Fruit fly (Drosophila melanogaster) whole organism, embryonic: ENCODE measurements around the gene Amacr.

Experiments
- Ada2b ChIP-seq: fragments of 200-800 bp; sonication (Bioruptor generic); IDR thresholded peaks from 2 replicates; pipeline ENCODE4 v1.3.6; 2022; ENCODE audit warnings: missing biosample characterization, missing genetic modification characterization
- Blimp-1 ChIP-seq: fragments of 200-800 bp; sonication (Bioruptor generic); optimal IDR thresholded peaks from 3 replicates; lab custom pipeline; 2018; ENCODE audit warnings: missing biosample characterization, missing genetic modification characterization, mild to moderate bottlenecking, moderate library complexity, missing genetic modification reagents
- CG11247 ChIP-seq: fragments of 200-800 bp; sonication (Bioruptor generic); IDR thresholded peaks from 2 replicates; pipeline ENCODE4 v1.3.6; 2022; ENCODE audit warnings: missing biosample characterization, missing genetic modification characterization
- CG14710 ChIP-seq: fragments of 200-800 bp; sonication (Bioruptor generic); optimal IDR thresholded peaks from 3 replicates; lab custom pipeline; 2019; ENCODE audit warnings: missing biosample characterization, mild to moderate bottlenecking, missing genetic modification characterization, moderate library complexity
- CG15073 ChIP-seq: fragments of 200-800 bp; sonication (Bioruptor generic); optimal IDR thresholded peaks from 2 replicates; lab custom pipeline; 2016; ENCODE audit warnings: missing biosample characterization, missing genetic modification characterization
- CG1602 ChIP-seq: fragments of 200-800 bp; sonication (Bioruptor generic); optimal IDR thresholded peaks from 3 replicates; lab custom pipeline; 2016; ENCODE audit warnings: missing biosample characterization, missing genetic modification characterization
- CG17328 ChIP-seq: fragments of 200-800 bp; sonication (Bioruptor generic); IDR thresholded peaks from 2 replicates; pipeline ENCODE4 v1.3.6; 2022; ENCODE audit warnings: missing biosample characterization, missing genetic modification characterization
- CG2116 ChIP-seq: fragments of 200-800 bp; sonication (Bioruptor generic); optimal IDR thresholded peaks from 3 replicates; lab custom pipeline; 2018; ENCODE audit warnings: missing biosample characterization, mild to moderate bottlenecking, missing genetic modification characterization
- CG30403 ChIP-seq: fragments of 200-800 bp; sonication (Bioruptor generic); optimal IDR thresholded peaks from 3 replicates; lab custom pipeline; 2016; ENCODE audit warnings: missing biosample characterization, missing genetic modification characterization
- CG4617 ChIP-seq: fragments of 200-800 bp; sonication (Bioruptor generic); optimal IDR thresholded peaks from 3 replicates; lab custom pipeline; 2016; ENCODE audit warnings: missing biosample characterization, missing genetic modification characterization, borderline replicate concordance
- CG4730 ChIP-seq: fragments of 200-800 bp; sonication (Bioruptor generic); IDR thresholded peaks from 2 replicates; pipeline ENCODE4 v1.3.6; 2022; ENCODE audit warnings: missing biosample characterization, missing genetic modification characterization
- CG7372 ChIP-seq: fragments of 200-800 bp; sonication (Bioruptor generic); IDR thresholded peaks from 2 replicates; pipeline ENCODE4 v1.3.6; 2022; ENCODE audit warnings: missing biosample characterization, missing genetic modification characterization
- CG7556 ChIP-seq: fragments of 200-800 bp; sonication (Bioruptor generic); optimal IDR thresholded peaks from 2 replicates; lab custom pipeline; 2017; ENCODE audit warnings: missing biosample characterization, mild to moderate bottlenecking, missing genetic modification characterization
- CG7928 ChIP-seq: fragments of 200-800 bp; sonication (Bioruptor generic); optimal IDR thresholded peaks from 2 replicates; lab custom pipeline; 2017; ENCODE audit warnings: missing biosample characterization, mild to moderate bottlenecking, missing genetic modification characterization
- CG9817 ChIP-seq: fragments of 200-800 bp; sonication (Bioruptor generic); optimal IDR thresholded peaks from 2 replicates; lab custom pipeline; 2018; ENCODE audit warnings: missing biosample characterization, mild to moderate bottlenecking, missing genetic modification characterization, moderate library complexity
- CG9876 ChIP-seq: fragments of 200-800 bp; sonication (Bioruptor generic); optimal IDR thresholded peaks from 2 replicates; lab custom pipeline; 2016; ENCODE audit warnings: missing biosample characterization, missing genetic modification characterization
- Dip3 ChIP-seq: fragments of 200-800 bp; sonication (Bioruptor generic); optimal IDR thresholded peaks from 3 replicates; lab custom pipeline; 2016; ENCODE audit warnings: missing biosample characterization, missing genetic modification characterization
- Drgx ChIP-seq: fragments of 200-800 bp; sonication (Bioruptor generic); IDR thresholded peaks from 2 replicates; pipeline ENCODE4 v1.3.6; 2022; ENCODE audit warnings: missing biosample characterization, missing genetic modification characterization
- Fer1 ChIP-seq: fragments of 200-800 bp; sonication (Bioruptor generic); optimal IDR thresholded peaks from 2 replicates; lab custom pipeline; 2017; ENCODE audit warnings: missing biosample characterization, mild to moderate bottlenecking, missing genetic modification characterization
- Fer2 ChIP-seq: fragments of 200-800 bp; sonication (Bioruptor generic); optimal IDR thresholded peaks from 2 replicates; lab custom pipeline; 2018; ENCODE audit warnings: missing biosample characterization, mild to moderate bottlenecking, missing genetic modification characterization, moderate library complexity
- Hr3 ChIP-seq: fragments of 200-800 bp; sonication (Bioruptor generic); optimal IDR thresholded peaks from 3 replicates; lab custom pipeline; 2016; ENCODE audit warnings: missing biosample characterization, missing genetic modification characterization
- Hr51 ChIP-seq, 2 experiments: fragments of 200-800 bp; sonication (Bioruptor generic); optimal IDR thresholded peaks; 2 replicates in 1 of 2; 3 replicates in 1 of 2; lab custom pipeline; 2016 to 2018; ENCODE audit warnings: missing biosample characterization in 2 of 2, missing genetic modification characterization in 2 of 2, mild to moderate bottlenecking in 1 of 2, moderate library complexity in 1 of 2
- Mad ChIP-seq: fragments of 200-800 bp; sonication (Bioruptor generic); optimal IDR thresholded peaks from 2 replicates; lab custom pipeline; 2016; ENCODE audit warnings: missing biosample characterization, missing genetic modification characterization
- NC2α ChIP-seq: fragments of 200-800 bp; sonication (Bioruptor generic); optimal IDR thresholded peaks from 2 replicates; lab custom pipeline; 2016; ENCODE audit warnings: missing biosample characterization, missing genetic modification characterization
- Nf-YA ChIP-seq: fragments of 200-800 bp; sonication (Bioruptor generic); IDR thresholded peaks from 2 replicates; pipeline ENCODE4 v1.3.6; 2022; ENCODE audit warnings: missing biosample characterization, missing genetic modification characterization
- Nf-YB ChIP-seq: fragments of 200-800 bp; sonication (Bioruptor generic); optimal IDR thresholded peaks from 3 replicates; lab custom pipeline; 2019; ENCODE audit warnings: missing biosample characterization, mild to moderate bottlenecking, missing genetic modification characterization, moderate library complexity
- Opbp ChIP-seq: fragments of 200-800 bp; sonication (Bioruptor generic); IDR thresholded peaks from 3 replicates; pipeline ENCODE4 v1.3.6; 2022; ENCODE audit warnings: missing biosample characterization, missing genetic modification characterization; ENCODE audit not compliant: partially characterized antibody
- Xbp1 ChIP-seq: fragments of 200-800 bp; sonication (Bioruptor generic); optimal IDR thresholded peaks from 3 replicates; lab custom pipeline; 2016; ENCODE audit warnings: missing biosample characterization, mild to moderate bottlenecking, missing genetic modification characterization
- bab2 ChIP-seq: fragments of 200-800 bp; sonication (Bioruptor generic); optimal IDR thresholded peaks from 2 replicates; lab custom pipeline; 2016; ENCODE audit warnings: missing biosample characterization, missing genetic modification characterization
- bbx ChIP-seq: fragments of 200-800 bp; sonication (Bioruptor generic); IDR thresholded peaks from 2 replicates; pipeline ENCODE4 v1.3.6; 2022; ENCODE audit warnings: missing biosample characterization, missing genetic modification characterization; ENCODE audit not compliant: partially characterized antibody
- cad ChIP-seq: fragments of >200 bp; optimal IDR thresholded peaks from 2 replicates; lab custom pipeline; 2017; ENCODE audit warnings: missing biosample characterization, missing genetic modification characterization
- chinmo ChIP-seq: fragments of 200-800 bp; sonication (Bioruptor generic); IDR thresholded peaks from 4 replicates; pipeline ENCODE4 v1.3.6; 2022; ENCODE audit warnings: missing biosample characterization, missing genetic modification characterization; ENCODE audit not compliant: partially characterized antibody
- chn ChIP-seq: fragments of 200-800 bp; sonication (Bioruptor generic); optimal IDR thresholded peaks from 2 replicates; lab custom pipeline; 2016; ENCODE audit warnings: missing biosample characterization, missing genetic modification characterization
- corto ChIP-seq: fragments of 200-800 bp; sonication (Bioruptor generic); optimal IDR thresholded peaks from 2 replicates; lab custom pipeline; 2016; ENCODE audit warnings: missing biosample characterization, mild to moderate bottlenecking, missing genetic modification characterization, moderate library complexity
- dpn ChIP-seq, 2 experiments: fragments of 200-800 bp; sonication (Bioruptor generic); optimal IDR thresholded peaks; 3 replicates each; lab custom pipeline; 2016; ENCODE audit warnings: missing biosample characterization in 2 of 2, missing genetic modification characterization in 2 of 2
- ems ChIP-seq: fragments of 200-800 bp; sonication (Bioruptor generic); optimal IDR thresholded peaks from 3 replicates; lab custom pipeline; 2016; ENCODE audit warnings: missing biosample characterization, missing genetic modification characterization
- esg ChIP-seq: fragments of 200-800 bp; sonication (Bioruptor generic); conservative IDR thresholded peaks from 2 replicates; pipeline ENCODE4 v1.3.6; 2022; ENCODE audit warnings: missing biosample characterization, missing genetic modification characterization
- ftz-f1 ChIP-seq: fragments of 200-800 bp; sonication (Bioruptor generic); optimal IDR thresholded peaks from 2 replicates; lab custom pipeline; 2016; ENCODE audit warnings: missing biosample characterization, missing genetic modification characterization
- grau ChIP-seq: fragments of 200-800 bp; optimal IDR thresholded peaks from 3 replicates; lab custom pipeline; 2019; ENCODE audit warnings: missing biosample characterization, mild to moderate bottlenecking, missing genetic modification characterization, moderate library complexity
- grn ChIP-seq: fragments of 200-800 bp; sonication (Bioruptor generic); optimal IDR thresholded peaks from 3 replicates; lab custom pipeline; 2017; ENCODE audit warnings: missing biosample characterization, missing genetic modification characterization
- her ChIP-seq: fragments of 200-800 bp; sonication (Bioruptor generic); optimal IDR thresholded peaks from 2 replicates; lab custom pipeline; 2016; ENCODE audit warnings: missing biosample characterization, missing genetic modification characterization
- inv ChIP-seq: fragments of 200-800 bp; sonication (Bioruptor generic); IDR thresholded peaks from 2 replicates; pipeline ENCODE4 v1.3.6; 2022; ENCODE audit warnings: missing biosample characterization, missing genetic modification characterization; ENCODE audit not compliant: partially characterized antibody
- lmd ChIP-seq: fragments of 200-800 bp; sonication (Bioruptor generic); IDR thresholded peaks from 2 replicates; pipeline ENCODE4 v1.3.6; 2022; ENCODE audit warnings: missing biosample characterization, missing genetic modification characterization
- lola ChIP-seq, 3 experiments: fragments of >200 bp in 2 of 3; fragments of 200-800 bp in 1 of 3; sonication (Bioruptor generic) in 1 of 3; optimal IDR thresholded peaks; 2 replicates each; lab custom pipeline; 2017 to 2019; ENCODE audit warnings: missing biosample characterization in 3 of 3, missing genetic modification characterization in 3 of 3, mild to moderate bottlenecking in 1 of 3, moderate library complexity in 1 of 3
- peb ChIP-seq: fragments of 200-800 bp; sonication (Bioruptor generic); IDR thresholded peaks from 2 replicates; pipeline ENCODE4 v1.3.6; 2022; ENCODE audit warnings: missing biosample characterization, missing genetic modification characterization
- prd ChIP-seq, 3 experiments: fragments of >200 bp in 2 of 3; fragments of 200-800 bp in 1 of 3; sonication (Bioruptor generic) in 1 of 3; optimal IDR thresholded peaks in 2 of 3; IDR thresholded peaks in 1 of 3; 2 replicates in 2 of 3; 3 replicates in 1 of 3; pipeline versions ENCODE4 v1.3.6 to Lab custom; 2017 to 2022; ENCODE audit warnings: missing biosample characterization in 1 of 3, missing genetic modification characterization in 1 of 3
- toy ChIP-seq: fragments of 200-800 bp; sonication (Bioruptor generic); IDR thresholded peaks from 2 replicates; pipeline ENCODE4 v1.3.6; 2022; ENCODE audit warnings: missing biosample characterization, missing genetic modification characterization

The Amacr gene

DNA sequence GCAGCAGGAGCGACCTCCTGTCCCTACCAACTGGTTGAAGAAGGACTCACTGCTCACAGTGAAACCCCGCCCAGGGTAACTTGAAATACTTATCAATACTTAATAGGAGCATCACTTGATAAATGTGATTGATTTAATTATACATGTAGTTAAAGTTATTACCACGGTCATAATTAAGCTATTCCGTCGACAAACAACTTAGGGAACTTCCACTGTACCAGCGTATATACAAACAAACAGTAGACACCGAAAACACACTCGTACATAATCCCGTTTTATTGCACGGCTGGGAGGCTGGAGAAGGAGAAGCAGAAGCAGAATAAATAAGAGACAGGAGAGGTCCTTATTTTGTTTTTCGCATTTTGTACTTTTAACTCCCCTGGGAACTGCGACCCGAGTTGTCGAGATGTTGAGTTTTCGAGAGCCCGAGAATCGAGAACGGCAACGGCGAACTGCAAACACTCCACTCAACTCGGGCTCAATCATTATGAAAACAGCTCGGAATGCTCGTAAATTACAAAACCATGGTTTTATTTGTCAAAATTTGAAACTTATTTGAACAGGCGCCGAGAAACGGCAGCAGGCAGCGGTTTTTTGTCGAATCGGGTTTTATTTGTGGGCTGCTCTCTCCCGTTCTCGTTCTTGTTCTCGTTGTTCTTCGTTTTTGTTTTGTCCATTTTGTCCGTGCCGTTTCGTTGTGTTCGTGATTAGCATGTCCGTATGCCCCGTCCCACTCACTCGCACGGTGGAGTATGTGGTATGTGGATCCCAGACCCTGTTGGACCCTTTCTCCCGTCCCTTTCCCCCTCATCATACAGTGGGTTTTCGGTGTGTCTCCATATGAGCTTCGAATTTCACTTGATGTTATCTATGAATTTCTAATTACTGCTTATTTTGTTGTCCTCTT is 48.1 kb upstream of the Amacr start (continued):
- peak; percentile 36 for TF ChIP-seq CG14710
- TF ChIP-seq grau = peak; percentile 97
- TF ChIP-seq ftz-f1 (GFP tag; lab: Kevin White, UChicago) = peak; percentile 42
- TF ChIP-seq CG2116 (GFP tag; lab: Kevin White, UChicago) = peak; percentile 26
- TF ChIP-seq CG4730 (GFP tag; lab: Robert Waterston, UW) = peak; percentile 62
- peak; percentile 74 for TF ChIP-seq Mad
- TF ChIP-seq CG11247 = peak; percentile 55; the same call in 1 of the 2 replicates
- TF ChIP-seq Drgx = peak; percentile 79
- peak; percentile 63 for TF ChIP-seq Fer2 (tag; lab: Kevin White, UChicago)
- TF ChIP-seq ems = peak; percentile 62
- peak; percentile 52 for TF ChIP-seq chn (GFP tag; lab: Kevin White, UChicago)
- peak; percentile 74 for TF ChIP-seq CG30403 (GFP tag; lab: Kevin White, UChicago)
- TF ChIP-seq prd (optimal IDR thresholded peaks at IDR 0.05; lab: Kevin White, UChicago) = no peak
- TF ChIP-seq prd (GFP tag; IDR thresholded peaks at IDR 0.05; lab: Robert Waterston, UW) = peak; percentile 80
- peak; percentile 88 for TF ChIP-seq Fer1
- peak; percentile 73 for TF ChIP-seq esg
- peak; percentile 36 for TF ChIP-seq NC2α (GFP tag; lab: Kevin White, UChicago)
- TF ChIP-seq CG7556 (GFP tag; lab: Kevin White, UChicago) = peak; percentile 86
- TF ChIP-seq CG1602 (GFP tag; lab: Kevin White, UChicago) = peak; percentile 61
- peak; percentile 34 for TF ChIP-seq Nf-YB (GFP tag; lab: Kevin White, UChicago)
- TF ChIP-seq CG15073 (GFP tag; lab: Kevin White, UChicago) = no peak
- TF ChIP-seq grn (GFP tag; lab: Kevin White, UChicago) = peak; percentile 66
- TF ChIP-seq Hr51 (GFP tag; optimal IDR thresholded peaks at IDR 0.05; lab: Kevin White, UChicago) = peak; percentile 62 to 75
- TF ChIP-seq chinmo (GFP tag; lab: Robert Waterston, UW) = peak; percentile 70; the same call in 1 of the 4 replicates
- 0 out of 2 replicates have a peak, but pooled peaks have one; percentile 18 for TF ChIP-seq peb (GFP tag; lab: Robert Waterston, UW)
- TF ChIP-seq CG7928 (GFP tag; lab: Kevin White, UChicago) = peak; percentile 47
- no peak for TF ChIP-seq toy (GFP tag; lab: Robert Waterston, UW)
- peak; percentile 74 to 83 for TF ChIP-seq dpn (GFP tag; optimal IDR thresholded peaks at IDR 0.05; lab: Kevin White, UChicago)
- TF ChIP-seq lmd (GFP tag; lab: Robert Waterston, UW) = peak; percentile 79
- no peak for TF ChIP-seq Opbp
- peak; percentile 45 for TF ChIP-seq Blimp-1 (GFP tag; lab: Kevin White, UChicago)
- peak; percentile 91 for TF ChIP-seq corto (GFP tag; lab: Kevin White, UChicago)
- TF ChIP-seq CG9876 (GFP tag; lab: Kevin White, UChicago) = peak; percentile 51
- TF ChIP-seq lola (GFP tag; optimal IDR thresholded peaks at IDR 0.05; lab: Kevin White, UChicago) = peak in 1 of 3 experiments; percentile 59
- TF ChIP-seq CG17328 (GFP tag; lab: Robert Waterston, UW) = peak; percentile 47
- peak; percentile 74 for TF ChIP-seq bab2
- 0 out of 2 replicates have a peak, but pooled peaks have one; percentile 17 for TF ChIP-seq bbx (GFP tag; lab: Robert Waterston, UW)
- TF ChIP-seq Ada2b (GFP tag; lab: Robert Waterston, UW) = peak; percentile 72
- TF ChIP-seq her = peak; percentile 83
- TF ChIP-seq inv (GFP tag; lab: Robert Waterston, UW) = no peak
- 0 out of 2 replicates have a peak, but pooled peaks have one; percentile 37 for TF ChIP-seq Nf-YA (GFP tag; lab: Robert Waterston, UW)
- TF ChIP-seq cad (GFP tag; lab: Kevin White, UChicago) = peak; percentile 43
- TF ChIP-seq CG7372 = peak; percentile 62
- peak; percentile 60 for TF ChIP-seq Hr3 (GFP tag; lab: Kevin White, UChicago)
- TF ChIP-seq CG4617 (GFP tag; lab: Kevin White, UChicago) = no peak
- TF ChIP-seq Xbp1 (GFP tag; lab: Kevin White, UChicago) = peak; percentile 70
- peak; percentile 81 for TF ChIP-seq Dip3 (GFP tag; lab: Kevin White, UChicago)
- TF ChIP-seq CG9817 = peak; percentile 81
